Worm (Caenorhabditis elegans): ENCODE measurements around the gene ZC412.10.
"Not testable (repeated sequence)": the region's sequence is repeated elsewhere in the genome, so short reads cannot be mapped to it uniquely, and the experiment has no call there.

ZC412.10 gene

ce11 chrV:14895557-14895956, 18.9 kb upstream of the ZC412.10 start, which contains the start of gene mpst-3 (continued):
- TF ChIP-seq ces-1 (GFP tag; optimal IDR thresholded peaks at IDR 0.05) (no peak), set-16 (GFP tag; IDR thresholded peaks at IDR 0.05) (no peak), T26A8.4 (GFP tag; IDR thresholded peaks at IDR 0.05) (no peak), spr-3 (GFP tag; optimal IDR thresholded peaks at IDR 0.05) (no peak)

ce11 chrV:14893355-14894050, 16.9 kb upstream of the ZC412.10 start, which contains the start of the genes mpst-2 and H12D21.5:
Gene mpst-2 (minus strand): TSS chrV:14893455.
Gene H12D21.5 (plus strand): TSS chrV:14894000.
- no peak for TF ChIP-seq lsy-2 (tag; optimal IDR thresholded peaks at IDR 0.05)

ce11 chrV:14890782-14891181, 14.2 kb upstream of the ZC412.10 start, which contains the start of gene nspa-2:
Gene nspa-2 (plus strand): TSS chrV:14891082.
- TF ChIP-seq arid-1 (GFP tag; conservative IDR thresholded peaks at IDR 0.05); ama-1 (optimal IDR thresholded peaks at IDR 0.05); ztf-11 (tag; optimal IDR thresholded peaks at IDR 0.05): not testable (repeated sequence)

ce11 chrV:14877242-14877819, 707 bp upstream of the ZC412.10 start:
- TF ChIP-seq lin-15B (tag; optimal IDR thresholded peaks at IDR 0.05) (no peak), nhr-28 (tag; optimal IDR thresholded peaks at IDR 0.05) (peak; percentile 8), hif-1 (tag; optimal IDR thresholded peaks at IDR 0.05) (no peak), pha-4 (GFP tag; IDR thresholded peaks at IDR 0.05) (no peak), pha-4 (tag; optimal IDR thresholded peaks at IDR 0.05) (no peak), madf-5 (GFP tag; IDR thresholded peaks at IDR 0.05) (no peak), dmd-8 (GFP tag; IDR thresholded peaks at IDR 0.05) (no peak), unc-62 (GFP tag; optimal IDR thresholded peaks at IDR 0.05 in 1 of 2) (peak in 1 of 2 experiments; percentile 62), unc-62 (tag; optimal IDR thresholded peaks at IDR 0.05) (no peak), Y5F2A.4 (GFP tag; optimal IDR thresholded peaks at IDR 0.05) (no peak), hlh-30 (tag; optimal IDR thresholded peaks at IDR 0.05; ENCODE audit: insufficient read depth) (peak; percentile 29), hlh-11 (tag; optimal IDR thresholded peaks at IDR 0.05) (peak; percentile 11)

- TF ChIP-seq F10B5.3 (tag; optimal IDR thresholded peaks at IDR 0.05) (peak; percentile 1), cey-2 (tag; optimal IDR thresholded peaks at IDR 0.05; ENCODE audit: borderline replicate concordance, insufficient read depth) (no peak), F26F4.8 (GFP tag; conservative IDR thresholded peaks at IDR 0.05) (no peak), ces-1 (GFP tag; optimal IDR thresholded peaks at IDR 0.05) (no peak), vab-7 (GFP tag; IDR thresholded peaks at IDR 0.05) (peak; percentile 48; the same call in 1 of the 2 replicates), egl-43 (GFP tag; IDR thresholded peaks at IDR 0.05) (peak; percentile 77), set-16 (GFP tag; IDR thresholded peaks at IDR 0.05) (no peak), unc-62 (GFP tag; optimal IDR thresholded peaks at IDR 0.05 in 1 of 2) (no peak), unc-62 (tag; optimal IDR thresholded peaks at IDR 0.05) (no peak), pqm-1 (tag; optimal IDR thresholded peaks at IDR 0.05) (no peak), attf-4 (tag; optimal IDR thresholded peaks at IDR 0.05) (no peak), daf-12 (tag; optimal IDR thresholded peaks at IDR 0.05) (no peak), R02D3.7 (tag; optimal IDR thresholded peaks at IDR 0.05) (no peak), sdz-12 (GFP tag; optimal IDR thresholded peaks at IDR 0.05) (no peak), Y105C5A.15 (GFP tag; IDR thresholded peaks at IDR 0.05) (no peak), spr-1 (tag; optimal IDR thresholded peaks at IDR 0.05) (no peak), ceh-62 (tag; optimal IDR thresholded peaks at IDR 0.05) (no peak), lir-3 (tag; optimal IDR thresholded peaks at IDR 0.05) (no peak), skn-1 (tag; optimal IDR thresholded peaks at IDR 0.05) (no peak), D1046.2 (GFP tag; IDR thresholded peaks at IDR 0.05) (no peak), Y48G9A.11 (GFP tag; IDR thresholded peaks at IDR 0.05) (0 out of 2 replicates have a peak, but pooled peaks have one; percentile 17), arid-1 (GFP tag; conservative IDR thresholded peaks at IDR 0.05) (no peak), egl-27 (tag; optimal IDR thresholded peaks at IDR 0.05) (no peak), zfp-2 (tag; optimal IDR thresholded peaks at IDR 0.05) (no peak), unc-130 (GFP tag; optimal IDR thresholded peaks at IDR 0.05) (no peak), dmd-8 (GFP tag; IDR thresholded peaks at IDR 0.05) (peak; percentile 49; the same call in 1 of the 2 replicates), mes-2 (tag; optimal IDR thresholded peaks at IDR 0.05; ENCODE audit: poor library complexity, severe bottlenecking) (peak; percentile 85), nhr-6 (tag; optimal IDR thresholded peaks at IDR 0.05) (no peak)
These were observed 367 bp downstream of the ZC412.10 start for ce11 chrV:14876257-14876656.
